Worm (Caenorhabditis elegans) whole organism, L1 larva: ENCODE measurements around the gene nlp-3.

ENCODE experiments used
- blmp-1 ChIP-seq: fragments of 150-350 bp; optimal IDR thresholded peaks from 2 replicates; lab custom pipeline; 2014; ENCODE audit warnings: missing biosample characterization, missing genetic modification characterization
- nhr-12 ChIP-seq: sonication (generic microtip); optimal IDR thresholded peaks from 2 replicates; lab custom pipeline; 2017; ENCODE audit warnings: missing biosample characterization, missing genetic modification characterization
- nhr-76 ChIP-seq: sonication (generic microtip); optimal IDR thresholded peaks from 2 replicates; lab custom pipeline; 2017; ENCODE audit warnings: missing biosample characterization, missing genetic modification characterization
- nhr-77 ChIP-seq: fragments of 150-350 bp; optimal IDR thresholded peaks from 2 replicates; lab custom pipeline; 2014; ENCODE audit warnings: missing biosample characterization, missing genetic modification characterization
- sox-4 ChIP-seq: sonication (generic microtip); optimal IDR thresholded peaks from 2 replicates; lab custom pipeline; 2016; ENCODE audit warnings: missing genetic modification characterization, missing compliant biosample characterization
- unc-130 ChIP-seq: fragments of 150-350 bp; optimal IDR thresholded peaks from 2 replicates; lab custom pipeline; 2017; ENCODE audit warnings: missing biosample characterization, missing genetic modification characterization, inconsistent platforms
- xbp-1 ChIP-seq: sonication (generic microtip); optimal IDR thresholded peaks from 2 replicates; lab custom pipeline; 2016; ENCODE audit warnings: missing genetic modification characterization, missing compliant biosample characterization

ce11 chrX:13221357-13221756, 43.1 kb upstream of the nlp-3 start, which contains the start of gene asp-4:
- no peak for TF ChIP-seq sox-4 (tag; lab: Kevin White, UChicago)
- TF ChIP-seq blmp-1 (tag; lab: Kevin White, UChicago) = peak; percentile 40
- TF ChIP-seq xbp-1 = no peak
- no peak for TF ChIP-seq unc-130 (tag; lab: Kevin White, UChicago)
- no peak for TF ChIP-seq nhr-77 (tag; lab: Kevin White, UChicago)
- no peak for TF ChIP-seq nhr-12 (tag; lab: Kevin White, UChicago)
- no peak for TF ChIP-seq nhr-76 (tag; lab: Kevin White, UChicago)
